Fruit fly (Drosophila melanogaster) whole organism, prepupa: Measurements from ENCODE around the gene Cyp312a1.

Experiments
- Blimp-1 ChIP-seq: fragments of 200-800 bp; sonication (Bioruptor generic); optimal IDR thresholded peaks from 3 replicates; lab custom pipeline; 2017; ENCODE audit warnings: missing biosample characterization, missing genetic modification characterization, mild to moderate bottlenecking, moderate library complexity, missing genetic modification reagents
- CG10631 ChIP-seq: fragments of 200-800 bp; sonication (Bioruptor generic); optimal IDR thresholded peaks from 2 replicates; lab custom pipeline; 2016; ENCODE audit warnings: missing biosample characterization, missing genetic modification characterization
- CG10669 ChIP-seq: fragments of 200-800 bp; sonication (Bioruptor generic); optimal IDR thresholded peaks from 3 replicates; lab custom pipeline; 2018; ENCODE audit warnings: missing biosample characterization, mild to moderate bottlenecking, missing genetic modification characterization, moderate library complexity
- CG11294 ChIP-seq: fragments of 200-800 bp; sonication (Bioruptor generic); IDR thresholded peaks from 2 replicates; pipeline ENCODE4 v1.3.6; 2022; ENCODE audit warnings: missing biosample characterization, missing genetic modification characterization
- CG11902 ChIP-seq: fragments of 200-800 bp; sonication (Bioruptor generic); optimal IDR thresholded peaks from 3 replicates; lab custom pipeline; 2016; ENCODE audit warnings: missing biosample characterization, missing genetic modification characterization
- CG15336 ChIP-seq: fragments of 200-800 bp; sonication (Bioruptor generic); IDR thresholded peaks from 2 replicates; pipeline ENCODE4 v1.3.6; 2022; ENCODE audit warnings: missing biosample characterization, missing genetic modification characterization
- CG3032 ChIP-seq: fragments of 200-800 bp; optimal IDR thresholded peaks from 2 replicates; lab custom pipeline; 2019; ENCODE audit warnings: missing biosample characterization, mild to moderate bottlenecking, missing genetic modification characterization, moderate library complexity
- CG31627 ChIP-seq: fragments of 200-800 bp; sonication (Bioruptor generic); optimal IDR thresholded peaks from 3 replicates; lab custom pipeline; 2016; ENCODE audit warnings: missing biosample characterization, missing genetic modification characterization
- CG32006 ChIP-seq: fragments of 200-800 bp; sonication (Bioruptor generic); optimal IDR thresholded peaks from 3 replicates; lab custom pipeline; 2017; ENCODE audit warnings: missing biosample characterization, mild to moderate bottlenecking, missing genetic modification characterization
- CG3919 ChIP-seq: fragments of 200-800 bp; sonication (Bioruptor generic); optimal IDR thresholded peaks from 3 replicates; lab custom pipeline; 2016; ENCODE audit warnings: missing biosample characterization, missing genetic modification characterization
- CG4318 ChIP-seq: fragments of 200-800 bp; sonication (Bioruptor generic); optimal IDR thresholded peaks from 3 replicates; lab custom pipeline; 2017; ENCODE audit warnings: missing biosample characterization, mild to moderate bottlenecking, missing genetic modification characterization
- CG6163 ChIP-seq: fragments of 200-800 bp; sonication (Bioruptor generic); IDR thresholded peaks from 3 replicates; pipeline ENCODE4 v1.3.6; 2022; ENCODE audit warnings: missing biosample characterization, missing genetic modification characterization
- CG6276 ChIP-seq: fragments of 200-800 bp; sonication (Bioruptor generic); optimal IDR thresholded peaks from 2 replicates; lab custom pipeline; 2017; ENCODE audit warnings: missing biosample characterization, mild to moderate bottlenecking, missing genetic modification characterization
- CG6792 ChIP-seq: fragments of 200-800 bp; sonication (Bioruptor generic); optimal IDR thresholded peaks from 3 replicates; lab custom pipeline; 2016; ENCODE audit warnings: missing biosample characterization, missing genetic modification characterization
- CG6808 ChIP-seq: fragments of 200-800 bp; sonication (Bioruptor generic); optimal IDR thresholded peaks from 3 replicates; lab custom pipeline; 2017; ENCODE audit warnings: missing biosample characterization, missing genetic modification characterization, mild to moderate bottlenecking, moderate library complexity, missing genetic modification reagents
- CG8119 ChIP-seq: fragments of 200-800 bp; sonication (Bioruptor generic); IDR thresholded peaks from 3 replicates; pipeline ENCODE4 v1.3.6; 2022; ENCODE audit warnings: missing biosample characterization, missing genetic modification characterization
- CG8319 ChIP-seq: fragments of 200-800 bp; sonication (Bioruptor generic); optimal IDR thresholded peaks from 3 replicates; lab custom pipeline; 2016; ENCODE audit warnings: missing biosample characterization, missing genetic modification characterization
- CG8632 ChIP-seq: fragments of 200-800 bp; sonication (Bioruptor generic); optimal IDR thresholded peaks from 3 replicates; lab custom pipeline; 2016; ENCODE audit warnings: missing biosample characterization, missing genetic modification characterization
- CG9139 ChIP-seq: fragments of 200-800 bp; sonication (Bioruptor generic); optimal IDR thresholded peaks from 3 replicates; lab custom pipeline; 2017; ENCODE audit warnings: missing biosample characterization, mild to moderate bottlenecking, missing genetic modification characterization
- Eip75B ChIP-seq: fragments of 200-800 bp; sonication (Bioruptor generic); optimal IDR thresholded peaks from 3 replicates; lab custom pipeline; 2016; ENCODE audit warnings: missing biosample characterization, missing genetic modification characterization
- Eip78C ChIP-seq: fragments of 200-800 bp; sonication (Bioruptor generic); peaks from one replicate; lab custom pipeline; 2016; ENCODE audit warnings: missing biosample characterization, missing genetic modification characterization
- Eip93F ChIP-seq: fragments of 200-800 bp; sonication (Bioruptor generic); optimal IDR thresholded peaks from 2 replicates; lab custom pipeline; 2016; ENCODE audit warnings: missing biosample characterization, mild to moderate bottlenecking, missing genetic modification characterization
- Ets21C ChIP-seq: fragments of 200-800 bp; sonication (Bioruptor generic); optimal IDR thresholded peaks from 3 replicates; lab custom pipeline; 2016; ENCODE audit warnings: missing biosample characterization, missing genetic modification characterization
- Ets96B ChIP-seq: fragments of 200-800 bp; optimal IDR thresholded peaks from 2 replicates; lab custom pipeline; 2019; ENCODE audit warnings: missing biosample characterization, mild to moderate bottlenecking, missing genetic modification characterization, moderate library complexity
- Gug ChIP-seq: fragments of 200-800 bp; sonication (Bioruptor generic); IDR thresholded peaks from 2 replicates; pipeline ENCODE4 v1.3.6; 2022; ENCODE audit warnings: missing biosample characterization, missing genetic modification characterization
- Hr39 ChIP-seq: fragments of 200-800 bp; sonication (Bioruptor generic); optimal IDR thresholded peaks from 2 replicates; lab custom pipeline; 2016; ENCODE audit warnings: missing biosample characterization, missing genetic modification characterization
- Lpt ChIP-seq: fragments of 200-800 bp; sonication (Bioruptor generic); optimal IDR thresholded peaks from 3 replicates; lab custom pipeline; 2016; ENCODE audit warnings: missing biosample characterization, missing genetic modification characterization
- Met ChIP-seq: fragments of 200-800 bp; sonication (Bioruptor generic); optimal IDR thresholded peaks from 3 replicates; lab custom pipeline; 2016; ENCODE audit warnings: missing biosample characterization, missing genetic modification characterization
- OdsH ChIP-seq: fragments of 200-800 bp; sonication (Bioruptor generic); optimal IDR thresholded peaks from 3 replicates; lab custom pipeline; 2016; ENCODE audit warnings: missing biosample characterization, missing genetic modification characterization
- Smox ChIP-seq: fragments of 200-800 bp; sonication (Bioruptor generic); optimal IDR thresholded peaks from 3 replicates; lab custom pipeline; 2016; ENCODE audit warnings: missing biosample characterization, missing genetic modification characterization
- Sox102F ChIP-seq: fragments of 200-800 bp; sonication (Bioruptor generic); optimal IDR thresholded peaks from 2 replicates; lab custom pipeline; 2016; ENCODE audit warnings: missing biosample characterization, mild to moderate bottlenecking, missing genetic modification characterization
- Sox14 ChIP-seq: fragments of 200-800 bp; sonication (Bioruptor generic); optimal IDR thresholded peaks from 3 replicates; lab custom pipeline; 2016; ENCODE audit warnings: missing biosample characterization, missing genetic modification characterization
- Sox15 ChIP-seq: fragments of 200-800 bp; sonication (Bioruptor generic); optimal IDR thresholded peaks from 3 replicates; lab custom pipeline; 2016; ENCODE audit warnings: missing biosample characterization, missing genetic modification characterization
- achi ChIP-seq: fragments of 200-800 bp; sonication (Bioruptor generic); optimal IDR thresholded peaks from 3 replicates; lab custom pipeline; 2016; ENCODE audit warnings: missing biosample characterization, missing genetic modification characterization
- acj6 ChIP-seq: fragments of 200-800 bp; sonication (Bioruptor generic); optimal IDR thresholded peaks from 3 replicates; lab custom pipeline; 2016; ENCODE audit warnings: missing biosample characterization, missing genetic modification characterization
- cyc ChIP-seq: fragments of 200-800 bp; sonication (Bioruptor generic); optimal IDR thresholded peaks from 3 replicates; lab custom pipeline; 2016; ENCODE audit warnings: missing biosample characterization, missing genetic modification characterization
- dac ChIP-seq: fragments of 200-800 bp; sonication (Bioruptor generic); optimal IDR thresholded peaks from 2 replicates; lab custom pipeline; 2017; ENCODE audit warnings: missing biosample characterization, mild to moderate bottlenecking, missing genetic modification characterization
- dsx ChIP-seq: fragments of 200-800 bp; optimal IDR thresholded peaks from 3 replicates; lab custom pipeline; 2019; ENCODE audit warnings: missing biosample characterization, mild to moderate bottlenecking, missing genetic modification characterization, moderate library complexity; ENCODE audit not compliant: poor library complexity, severe bottlenecking
- eg ChIP-seq: fragments of 200-800 bp; sonication (Bioruptor generic); IDR thresholded peaks from 3 replicates; pipeline ENCODE4 v1.3.6; 2022; ENCODE audit warnings: missing biosample characterization, missing genetic modification characterization
- esn ChIP-seq: fragments of 200-800 bp; sonication (Bioruptor generic); optimal IDR thresholded peaks from 2 replicates; lab custom pipeline; 2016; ENCODE audit warnings: missing biosample characterization, mild to moderate bottlenecking, missing genetic modification characterization, moderate library complexity
- fd59A ChIP-seq: fragments of 200-800 bp; sonication (Bioruptor generic); optimal IDR thresholded peaks from 2 replicates; lab custom pipeline; 2017; ENCODE audit warnings: missing biosample characterization, mild to moderate bottlenecking, missing genetic modification characterization, missing genetic modification reagents
- fd85E ChIP-seq: fragments of 200-800 bp; sonication (Bioruptor generic); optimal IDR thresholded peaks from 3 replicates; lab custom pipeline; 2016; ENCODE audit warnings: missing biosample characterization, missing genetic modification characterization
- fkh ChIP-seq: fragments of 200-800 bp; sonication (Bioruptor generic); optimal IDR thresholded peaks from 3 replicates; lab custom pipeline; 2017; ENCODE audit warnings: missing biosample characterization, mild to moderate bottlenecking, missing genetic modification characterization, moderate library complexity
- lz ChIP-seq: fragments of 200-800 bp; sonication (Bioruptor generic); optimal IDR thresholded peaks from 3 replicates; lab custom pipeline; 2016; ENCODE audit warnings: missing biosample characterization, missing genetic modification characterization
- net ChIP-seq: fragments of 200-800 bp; sonication (Bioruptor generic); optimal IDR thresholded peaks from 3 replicates; lab custom pipeline; 2016; ENCODE audit warnings: missing biosample characterization, missing genetic modification characterization
- pdm3 ChIP-seq: fragments of 200-800 bp; sonication (Bioruptor generic); optimal IDR thresholded peaks from 3 replicates; lab custom pipeline; 2016; ENCODE audit warnings: missing biosample characterization, missing genetic modification characterization
- salr ChIP-seq, 2 experiments: fragments of 200-800 bp; sonication (Bioruptor generic); optimal IDR thresholded peaks; 3 replicates each; lab custom pipeline; 2016 to 2018; ENCODE audit warnings: missing biosample characterization in 2 of 2, missing genetic modification characterization in 2 of 2, mild to moderate bottlenecking in 1 of 2
- spab ChIP-seq: fragments of 200-800 bp; sonication (Bioruptor generic); optimal IDR thresholded peaks from 2 replicates; lab custom pipeline; 2017; ENCODE audit warnings: missing biosample characterization, mild to moderate bottlenecking, missing genetic modification characterization, missing genetic modification reagents
- ss ChIP-seq, 2 experiments: fragments of 200-800 bp; sonication (Bioruptor generic); optimal IDR thresholded peaks; 2 replicates in 1 of 2; 3 replicates in 1 of 2; lab custom pipeline; 2017 to 2018; ENCODE audit warnings: mild to moderate bottlenecking in 2 of 2, missing biosample characterization in 2 of 2, missing genetic modification characterization in 2 of 2, moderate library complexity in 1 of 2
- svp ChIP-seq: fragments of 200-800 bp; sonication (Bioruptor generic); peaks from one replicate; lab custom pipeline; 2016; ENCODE audit warnings: missing biosample characterization, missing genetic modification characterization
- vri ChIP-seq: fragments of 200-800 bp; sonication (Bioruptor generic); optimal IDR thresholded peaks from 3 replicates; lab custom pipeline; 2016; ENCODE audit warnings: missing biosample characterization, mild to moderate bottlenecking, missing genetic modification characterization

Cyp312a1 gene

dm6 chr3L:18148418-18148973 is 16.0 kb upstream of the Cyp312a1 start, which contains the start of gene CG7330:
CG7330 (plus strand) TSS chr3L:18148923.
- TF ChIP-seq eg (GFP tag; lab: Robert Waterston, UW): peak; percentile 92
- TF ChIP-seq CG11902 (GFP tag; lab: Kevin White, UChicago): peak; percentile 94
- TF ChIP-seq ss (GFP tag; optimal IDR thresholded peaks at IDR 0.05; lab: Kevin White, UChicago): peak; percentile 71 to 90
- peak; percentile 84 for TF ChIP-seq fd85E (GFP tag; lab: Kevin White, UChicago)
- peak; percentile 87 for TF ChIP-seq Gug (GFP tag; lab: Robert Waterston, UW)
- TF ChIP-seq spab (GFP tag; lab: Kevin White, UChicago): peak; percentile 79
- peak; percentile 83 for TF ChIP-seq Ets96B (tag; lab: Kevin White, UChicago)
- peak; percentile 73 for TF ChIP-seq Ets21C
- peak; percentile 82 for TF ChIP-seq dsx (GFP tag; lab: Kevin White, UChicago)
- peak; percentile 70 for TF ChIP-seq fd59A (GFP tag; lab: Kevin White, UChicago)
- peak; percentile 86 for TF ChIP-seq cyc
- TF ChIP-seq CG6808 (GFP tag; lab: Kevin White, UChicago): peak; percentile 83
- peak; percentile 85 for TF ChIP-seq CG11294 (GFP tag; lab: Robert Waterston, UW)
- peak; percentile 94 for TF ChIP-seq Lpt (GFP tag; lab: Kevin White, UChicago)
- peak; percentile 81 for TF ChIP-seq Hr39
- TF ChIP-seq svp (GFP tag; lab: Kevin White, UChicago): peak; percentile 96
- peak; percentile 90 for TF ChIP-seq Met (GFP tag; lab: Kevin White, UChicago)
- TF ChIP-seq CG9139 (GFP tag; lab: Kevin White, UChicago): peak; percentile 63
- peak; percentile 77 for TF ChIP-seq Sox14 (GFP tag; lab: Kevin White, UChicago)
- peak; percentile 92 for TF ChIP-seq CG8319 (GFP tag; lab: Kevin White, UChicago)
- TF ChIP-seq CG3032 (tag; lab: Kevin White, UChicago): peak; percentile 88
- TF ChIP-seq acj6 (GFP tag; lab: Kevin White, UChicago): peak; percentile 96
- TF ChIP-seq esn (GFP tag; lab: Kevin White, UChicago): peak; percentile 93
- peak; percentile 87 for TF ChIP-seq Sox102F (GFP tag; lab: Kevin White, UChicago)
- peak; percentile 79 for TF ChIP-seq Blimp-1 (GFP tag; lab: Kevin White, UChicago)
- peak; percentile 97 for TF ChIP-seq CG6276 (GFP tag; lab: Kevin White, UChicago)
- TF ChIP-seq fkh: peak; percentile 57
- peak; percentile 95 for TF ChIP-seq dac
- TF ChIP-seq CG6792 (GFP tag; lab: Kevin White, UChicago): peak; percentile 96
- TF ChIP-seq vri: peak; percentile 53
- peak; percentile 96 for TF ChIP-seq OdsH (GFP tag; lab: Kevin White, UChicago)
- peak; percentile 99 for TF ChIP-seq CG32006 (GFP tag; lab: Kevin White, UChicago)
- peak; percentile 95 for TF ChIP-seq achi (GFP tag; lab: Kevin White, UChicago)
- peak; percentile 85 for TF ChIP-seq CG10669 (GFP tag; lab: Kevin White, UChicago)
- peak; percentile 70 for TF ChIP-seq Eip93F
- peak; percentile 98 for TF ChIP-seq CG8119 (GFP tag; lab: Robert Waterston, UW)
- peak; percentile 92 for TF ChIP-seq pdm3 (GFP tag; lab: Kevin White, UChicago)
- TF ChIP-seq Eip75B (GFP tag; lab: Kevin White, UChicago): peak; percentile 87
- TF ChIP-seq salr (GFP tag; optimal IDR thresholded peaks at IDR 0.05; lab: Kevin White, UChicago): peak; percentile 24 to 93
- TF ChIP-seq CG8632 (GFP tag; lab: Kevin White, UChicago): peak; percentile 96
- peak; percentile 97 for TF ChIP-seq CG4318 (GFP tag; lab: Kevin White, UChicago)
- TF ChIP-seq CG6163: peak; percentile 86
- peak; percentile 97 for TF ChIP-seq CG15336
- TF ChIP-seq net (GFP tag; lab: Kevin White, UChicago): peak; percentile 96
- peak; percentile 96 for TF ChIP-seq Sox15 (GFP tag; lab: Kevin White, UChicago)
- TF ChIP-seq Eip78C: peak; percentile 99
- peak; percentile 90 for TF ChIP-seq Smox (GFP tag; lab: Kevin White, UChicago)
- peak; percentile 93 for TF ChIP-seq CG10631
- TF ChIP-seq CG31627: peak; percentile 87
- TF ChIP-seq lz (GFP tag; lab: Kevin White, UChicago): peak; percentile 81
- peak; percentile 95 for TF ChIP-seq CG3919 (GFP tag; lab: Kevin White, UChicago)
